Fruit fly (Drosophila melanogaster): ENCODE measurements around the gene CG9932.

DNA sequence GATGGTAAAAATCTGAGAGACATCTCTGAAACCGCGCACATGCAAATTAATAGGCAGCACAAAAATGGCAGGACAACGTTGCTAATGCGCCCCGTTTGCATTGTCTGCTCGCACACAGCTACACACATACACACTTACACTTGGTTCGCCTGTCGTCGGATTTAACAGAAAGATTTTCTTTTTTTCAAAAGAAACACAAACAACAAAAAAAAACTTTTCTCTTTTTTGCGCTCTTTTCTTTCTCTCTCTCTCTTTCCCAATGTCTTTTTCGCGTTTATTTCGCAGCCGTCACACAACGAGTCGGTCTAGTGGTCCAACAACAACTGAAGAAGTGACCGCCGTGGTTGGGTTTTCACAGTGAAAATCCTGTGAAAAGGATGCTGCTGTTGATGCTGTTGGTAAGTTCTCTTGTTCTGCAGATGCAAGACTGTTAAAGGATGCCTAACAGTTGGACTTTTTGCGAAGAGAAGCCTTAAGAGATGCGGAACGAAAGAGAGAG, 24.2 kb downstream of the CG9932 start:
- TF ChIP-seq CTCF (optimal IDR thresholded peaks at IDR 0.05) (no peak), CG8478 (optimal IDR thresholded peaks at IDR 0.05) (no peak)

Measured in S2 (cell line).